Worm (Caenorhabditis elegans): ENCODE measurements around the gene Y75B8A.31.
A peak's percentile ranks its signal among the peaks of the same experiment; 100 is the strongest.

Y75B8A.31 gene

ce11 chrIII:12344940-12345339 is 6.5 kb upstream of the Y75B8A.31 start:
- TF ChIP-seq hmbx-1 (tag; optimal IDR thresholded peaks at IDR 0.05), result no peak
- TF ChIP-seq scrt-1 (GFP tag; IDR thresholded peaks at IDR 0.05), result no peak
- TF ChIP-seq ceh-13 (GFP tag; optimal IDR thresholded peaks at IDR 0.05), result no peak
- no peak for TF ChIP-seq ama-1 (optimal IDR thresholded peaks at IDR 0.05)
- TF ChIP-seq tra-4 (tag; optimal IDR thresholded peaks at IDR 0.05), result no peak
- TF ChIP-seq flt-1 (GFP tag; IDR thresholded peaks at IDR 0.05), result no peak
- no peak for TF ChIP-seq hnd-1 (tag; optimal IDR thresholded peaks at IDR 0.05)
- no peak for TF ChIP-seq aly-1 (tag; optimal IDR thresholded peaks at IDR 0.05)
- no peak for TF ChIP-seq F13C5.2 (tag; optimal IDR thresholded peaks at IDR 0.05)
- no peak for TF ChIP-seq hmg-4 (GFP tag; optimal IDR thresholded peaks at IDR 0.05)
- TF ChIP-seq sea-1 (GFP tag; conservative IDR thresholded peaks at IDR 0.05), result no peak

- no peak for TF ChIP-seq F13C5.2 (tag; optimal IDR thresholded peaks at IDR 0.05)
- TF ChIP-seq scrt-1 (GFP tag; IDR thresholded peaks at IDR 0.05), result no peak
- no peak for TF ChIP-seq pes-1 (GFP tag; IDR thresholded peaks at IDR 0.05)
Observed at ce11 chrIII:12349027-12349426, 2.4 kb upstream of the Y75B8A.31 start.

ce11 chrIII:12356588-12356987 is 5.1 kb downstream of the Y75B8A.31 start:
- TF ChIP-seq hmg-4 (GFP tag; optimal IDR thresholded peaks at IDR 0.05) (no peak), sea-1 (GFP tag; conservative IDR thresholded peaks at IDR 0.05) (no peak), ceh-36 (tag; optimal IDR thresholded peaks at IDR 0.05) (no peak), pes-1 (GFP tag; IDR thresholded peaks at IDR 0.05) (no peak), tbx-37 (GFP tag; conservative IDR thresholded peaks at IDR 0.05) (no peak)

ce11 chrIII:12358461-12358860 is 7.0 kb downstream of the Y75B8A.31 start, which contains the start of gene Y75B8A.32:
Y75B8A.32 (minus strand) TSS chrIII:12358561.
- TF ChIP-seq flt-1 (GFP tag; IDR thresholded peaks at IDR 0.05) (no peak), F13C5.2 (tag; optimal IDR thresholded peaks at IDR 0.05) (no peak), hmg-4 (GFP tag; optimal IDR thresholded peaks at IDR 0.05) (no peak), ceh-36 (tag; optimal IDR thresholded peaks at IDR 0.05) (no peak), tbx-37 (GFP tag; conservative IDR thresholded peaks at IDR 0.05) (no peak)

- TF ChIP-seq flt-1 (GFP tag; IDR thresholded peaks at IDR 0.05) (no peak), hmg-4 (GFP tag; optimal IDR thresholded peaks at IDR 0.05) (no peak), ceh-36 (tag; optimal IDR thresholded peaks at IDR 0.05) (no peak), hmbx-1 (tag; optimal IDR thresholded peaks at IDR 0.05) (no peak), ceh-13 (GFP tag; optimal IDR thresholded peaks at IDR 0.05) (no peak), ama-1 (optimal IDR thresholded peaks at IDR 0.05) (no peak), tra-4 (tag; optimal IDR thresholded peaks at IDR 0.05) (no peak), tbx-11 (GFP tag; IDR thresholded peaks at IDR 0.05) (no peak), F13C5.2 (tag; optimal IDR thresholded peaks at IDR 0.05) (no peak)
Observed at ce11 chrIII:12359265-12359664, 7.8 kb downstream of the Y75B8A.31 start, which contains the start of gene Y75B8A.34. Y75B8A.34 (plus strand) TSS chrIII:12359565.

- no peak for TF ChIP-seq B0310.2 (tag; optimal IDR thresholded peaks at IDR 0.05)
- TF ChIP-seq hmg-4 (GFP tag; optimal IDR thresholded peaks at IDR 0.05), result no peak
- TF ChIP-seq tra-4 (tag; optimal IDR thresholded peaks at IDR 0.05), result no peak
- no peak for TF ChIP-seq ceh-13 (GFP tag; optimal IDR thresholded peaks at IDR 0.05)
- TF ChIP-seq ceh-36 (tag; optimal IDR thresholded peaks at IDR 0.05), result no peak
- TF ChIP-seq flt-1 (GFP tag; IDR thresholded peaks at IDR 0.05), result no peak
- no peak for TF ChIP-seq hnd-1 (tag; optimal IDR thresholded peaks at IDR 0.05)
- TF ChIP-seq pes-1 (GFP tag; IDR thresholded peaks at IDR 0.05), result peak; percentile 39; the same call in 1 of the 2 replicates
Observed at ce11 chrIII:12366989-12367557, 15.6 kb downstream of the Y75B8A.31 start, which contains the start of gene Y75B8A.33. Y75B8A.33 (minus strand) TSS chrIII:12367373.

ce11 chrIII:12367891-12368290 is 16.4 kb downstream of the Y75B8A.31 start:
- TF ChIP-seq aly-1 (tag; optimal IDR thresholded peaks at IDR 0.05) (no peak), tbx-11 (GFP tag; IDR thresholded peaks at IDR 0.05) (no peak), hnd-1 (tag; optimal IDR thresholded peaks at IDR 0.05) (no peak), flt-1 (GFP tag; IDR thresholded peaks at IDR 0.05) (no peak), ceh-13 (GFP tag; optimal IDR thresholded peaks at IDR 0.05) (no peak), hmg-4 (GFP tag; optimal IDR thresholded peaks at IDR 0.05) (no peak)

DNA sequence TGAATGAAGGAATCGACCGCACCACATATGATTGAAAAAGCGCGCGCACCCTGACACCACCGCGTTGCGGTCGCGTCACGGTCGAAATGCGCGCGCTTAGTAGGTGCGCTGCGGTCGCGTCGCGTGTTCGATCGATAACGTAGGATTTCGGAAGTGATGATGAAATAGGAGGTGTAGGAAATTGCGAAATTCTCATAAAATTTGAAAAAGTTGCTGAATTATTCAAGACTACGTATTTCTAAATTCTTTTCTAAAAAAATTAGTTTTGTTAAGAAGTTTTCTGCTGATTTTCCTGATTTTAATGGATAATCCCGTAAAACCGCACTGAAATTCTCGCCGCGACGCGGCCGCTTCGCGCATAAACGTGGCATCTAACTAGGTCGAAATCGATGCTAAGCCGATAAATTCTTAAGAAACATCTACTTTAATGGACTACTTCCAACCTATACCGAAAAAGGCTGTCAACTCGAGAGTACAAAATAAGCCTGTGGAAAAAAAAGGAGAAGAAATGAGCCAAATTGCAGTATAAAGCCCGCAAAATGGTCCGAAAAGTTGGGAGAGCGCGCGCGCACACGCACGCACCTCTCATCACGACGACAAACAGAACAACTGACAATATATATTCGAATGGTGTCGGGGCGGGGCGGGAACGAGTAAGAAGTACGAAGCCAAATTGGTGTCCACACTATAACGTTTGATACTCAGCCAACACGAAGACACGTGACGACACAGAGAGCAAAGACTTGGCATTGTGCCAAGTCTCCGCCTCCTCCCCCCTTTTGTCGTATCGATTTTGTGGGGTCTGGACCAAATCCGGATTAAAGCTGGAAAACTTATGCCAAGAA is 17.2 kb downstream of the Y75B8A.31 start, which contains the start of gene his-72:
his-72 (minus strand) TSS at position 589 of the 845 bp plus-strand sequence.
- no peak for TF ChIP-seq ceh-13 (GFP tag; optimal IDR thresholded peaks at IDR 0.05)
- TF ChIP-seq B0310.2 (tag; optimal IDR thresholded peaks at IDR 0.05), result peak; percentile 45
- TF ChIP-seq pes-1 (GFP tag; IDR thresholded peaks at IDR 0.05), result peak; percentile 57; the same call in 1 of the 2 replicates
- TF ChIP-seq ceh-36 (tag; optimal IDR thresholded peaks at IDR 0.05), result peak; percentile 16
- TF ChIP-seq aly-1 (tag; optimal IDR thresholded peaks at IDR 0.05), result no peak
- peak; percentile 97 for TF ChIP-seq ama-1 (optimal IDR thresholded peaks at IDR 0.05)
- peak; percentile 14 for TF ChIP-seq F13C5.2 (tag; optimal IDR thresholded peaks at IDR 0.05)
- TF ChIP-seq hmg-4 (GFP tag; optimal IDR thresholded peaks at IDR 0.05), result peak; percentile 55
- TF ChIP-seq sea-1 (GFP tag; conservative IDR thresholded peaks at IDR 0.05), result no peak
- no peak for TF ChIP-seq ets-7 (tag; optimal IDR thresholded peaks at IDR 0.05)
